Fruit fly (Drosophila melanogaster) whole organism, embryonic: ENCODE results near the gene CG17996.

Experiments used
- Atf-2 ChIP-seq: fragments of 200-800 bp; sonication (Bioruptor generic); optimal IDR thresholded peaks from 2 replicates; lab custom pipeline; 2016; ENCODE audit warnings: missing biosample characterization, missing genetic modification characterization
- Blimp-1 ChIP-seq: fragments of 200-800 bp; sonication (Bioruptor generic); optimal IDR thresholded peaks from 3 replicates; lab custom pipeline; 2018; ENCODE audit warnings: missing biosample characterization, missing genetic modification characterization, mild to moderate bottlenecking, moderate library complexity, missing genetic modification reagents
- Bteb2 ChIP-seq: fragments of 200-800 bp; sonication (Bioruptor generic); optimal IDR thresholded peaks from 2 replicates; lab custom pipeline; 2016; ENCODE audit warnings: missing biosample characterization, missing genetic modification characterization
- CG10959 ChIP-seq: fragments of 200-800 bp; sonication (Bioruptor generic); IDR thresholded peaks from 2 replicates; pipeline ENCODE4 v1.3.6; 2022; ENCODE audit warnings: missing biosample characterization, missing genetic modification characterization
- CG11398 ChIP-seq: fragments of 200-800 bp; sonication (Bioruptor generic); optimal IDR thresholded peaks from 2 replicates; lab custom pipeline; 2016; ENCODE audit warnings: missing biosample characterization, missing genetic modification characterization
- CG12219 ChIP-seq: fragments of 200-800 bp; sonication (Bioruptor generic); optimal IDR thresholded peaks from 3 replicates; lab custom pipeline; 2018; ENCODE audit warnings: missing biosample characterization, mild to moderate bottlenecking, missing genetic modification characterization
- CG13775 ChIP-seq: fragments of 200-800 bp; sonication (Bioruptor generic); optimal IDR thresholded peaks from 3 replicates; lab custom pipeline; 2017; ENCODE audit warnings: missing biosample characterization, mild to moderate bottlenecking, missing genetic modification characterization
- CG15011 ChIP-seq: fragments of 200-800 bp; sonication (Bioruptor generic); optimal IDR thresholded peaks from 3 replicates; lab custom pipeline; 2018; ENCODE audit warnings: missing biosample characterization, mild to moderate bottlenecking, missing genetic modification characterization
- CG16815 ChIP-seq: fragments of 200-800 bp; sonication (Bioruptor generic); optimal IDR thresholded peaks from 3 replicates; lab custom pipeline; 2017; ENCODE audit warnings: missing biosample characterization, mild to moderate bottlenecking, missing genetic modification characterization
- CG17361 ChIP-seq: fragments of 200-800 bp; sonication (Bioruptor generic); IDR thresholded peaks from 3 replicates; pipeline ENCODE4 v1.3.6; 2022; ENCODE audit warnings: missing biosample characterization, missing genetic modification characterization
- CG18262 ChIP-seq: fragments of 200-800 bp; optimal IDR thresholded peaks from 3 replicates; lab custom pipeline; 2019; ENCODE audit warnings: missing biosample characterization, mild to moderate bottlenecking, missing genetic modification characterization, moderate library complexity
- CG3065 ChIP-seq: fragments of 200-800 bp; sonication (Bioruptor generic); optimal IDR thresholded peaks from 2 replicates; lab custom pipeline; 2016; ENCODE audit warnings: missing biosample characterization, missing genetic modification characterization
- CG31365 ChIP-seq: fragments of 200-800 bp; sonication (Bioruptor generic); optimal IDR thresholded peaks from 2 replicates; lab custom pipeline; 2018; ENCODE audit warnings: missing biosample characterization, mild to moderate bottlenecking, missing genetic modification characterization
- CG32767 ChIP-seq: fragments of 200-800 bp; sonication (Bioruptor generic); IDR thresholded peaks from 2 replicates; pipeline ENCODE4 v1.3.6; 2022; ENCODE audit warnings: missing biosample characterization, missing genetic modification characterization
- CG4707 ChIP-seq: fragments of 200-800 bp; sonication (Bioruptor generic); optimal IDR thresholded peaks from 2 replicates; lab custom pipeline; 2018; ENCODE audit warnings: missing biosample characterization, mild to moderate bottlenecking, missing genetic modification characterization, moderate library complexity
- CG6791 ChIP-seq: fragments of 200-800 bp; sonication (Bioruptor generic); IDR thresholded peaks from 3 replicates; pipeline ENCODE4 v1.3.6; 2022; ENCODE audit warnings: missing biosample characterization, missing genetic modification characterization; ENCODE audit not compliant: partially characterized antibody
- CG7357 ChIP-seq: fragments of 200-800 bp; sonication (Bioruptor generic); IDR thresholded peaks from 3 replicates; pipeline ENCODE4 v1.3.6; 2022; ENCODE audit warnings: missing biosample characterization, missing genetic modification characterization
- CG8924 ChIP-seq: fragments of 200-800 bp; optimal IDR thresholded peaks from 3 replicates; lab custom pipeline; 2019; ENCODE audit warnings: missing biosample characterization, mild to moderate bottlenecking, missing genetic modification characterization, moderate library complexity
- CG9797 ChIP-seq: fragments of 200-800 bp; sonication (Bioruptor generic); optimal IDR thresholded peaks from 3 replicates; lab custom pipeline; 2018; ENCODE audit warnings: missing biosample characterization, mild to moderate bottlenecking, missing genetic modification characterization
- CG9876 ChIP-seq: fragments of 200-800 bp; sonication (Bioruptor generic); optimal IDR thresholded peaks from 2 replicates; lab custom pipeline; 2016; ENCODE audit warnings: missing biosample characterization, missing genetic modification characterization
- Chrac-16 ChIP-seq: fragments of 200-800 bp; sonication (Bioruptor generic); optimal IDR thresholded peaks from 3 replicates; lab custom pipeline; 2016; ENCODE audit warnings: missing biosample characterization, missing genetic modification characterization
- Dad ChIP-seq: fragments of 200-800 bp; sonication (Bioruptor generic); optimal IDR thresholded peaks from 3 replicates; lab custom pipeline; 2016; ENCODE audit warnings: missing biosample characterization, missing genetic modification characterization
- Hand ChIP-seq: fragments of 200-800 bp; sonication (Bioruptor generic); optimal IDR thresholded peaks from 2 replicates; lab custom pipeline; 2017; ENCODE audit warnings: mild to moderate bottlenecking, missing biosample characterization, missing genetic modification reagents, missing genetic modification characterization
- HmgD ChIP-seq: fragments of 200-800 bp; sonication (Bioruptor generic); optimal IDR thresholded peaks from 3 replicates; lab custom pipeline; 2016; ENCODE audit warnings: missing biosample characterization, missing genetic modification characterization
- Hr51 ChIP-seq, 2 experiments: fragments of 200-800 bp; sonication (Bioruptor generic); optimal IDR thresholded peaks; 2 replicates in 1 of 2; 3 replicates in 1 of 2; lab custom pipeline; 2016 to 2018; ENCODE audit warnings: missing biosample characterization in 2 of 2, missing genetic modification characterization in 2 of 2, mild to moderate bottlenecking in 1 of 2, moderate library complexity in 1 of 2
- Mad ChIP-seq: fragments of 200-800 bp; sonication (Bioruptor generic); optimal IDR thresholded peaks from 2 replicates; lab custom pipeline; 2016; ENCODE audit warnings: missing biosample characterization, missing genetic modification characterization
- Sry-β ChIP-seq: fragments of 200-800 bp; sonication (Bioruptor generic); optimal IDR thresholded peaks from 2 replicates; lab custom pipeline; 2018; ENCODE audit warnings: missing biosample characterization, mild to moderate bottlenecking, missing genetic modification characterization, moderate library complexity
- Taf1 ChIP-seq: fragments of 200-800 bp; sonication (Bioruptor generic); IDR thresholded peaks from 2 replicates; pipeline ENCODE4 v1.3.6; 2022; ENCODE audit warnings: missing biosample characterization, missing genetic modification characterization
- ab ChIP-seq: fragments of 200-800 bp; sonication (Bioruptor generic); optimal IDR thresholded peaks from 2 replicates; lab custom pipeline; 2016; ENCODE audit warnings: missing biosample characterization, missing genetic modification characterization
- cato ChIP-seq: fragments of 200-800 bp; sonication (Bioruptor generic); optimal IDR thresholded peaks from 2 replicates; lab custom pipeline; 2016; ENCODE audit warnings: missing biosample characterization, missing genetic modification characterization, borderline replicate concordance
- caup ChIP-seq: fragments of 200-800 bp; sonication (Bioruptor generic); optimal IDR thresholded peaks from 3 replicates; lab custom pipeline; 2017; ENCODE audit warnings: missing biosample characterization, mild to moderate bottlenecking, missing genetic modification characterization, moderate library complexity; ENCODE audit not compliant: severe bottlenecking
- ci ChIP-seq: fragments of 200-800 bp; sonication (Bioruptor generic); IDR thresholded peaks from 3 replicates; pipeline ENCODE4 v1.3.6; 2022; ENCODE audit warnings: missing biosample characterization, missing genetic modification characterization
- crol ChIP-seq: fragments of 200-800 bp; sonication (Bioruptor generic); IDR thresholded peaks from 2 replicates; pipeline ENCODE4 v1.3.6; 2022; ENCODE audit warnings: missing biosample characterization, missing genetic modification characterization
- danr ChIP-seq: fragments of 200-800 bp; sonication (Bioruptor generic); IDR thresholded peaks from 2 replicates; pipeline ENCODE4 v1.3.6; 2022; ENCODE audit warnings: missing biosample characterization, missing genetic modification characterization
- eve ChIP-seq, 2 experiments: fragments of >200 bp; optimal IDR thresholded peaks; 2 replicates each; lab custom pipeline; 2017; ENCODE audit warnings: missing biosample characterization in 2 of 2, missing genetic modification characterization in 2 of 2
- fd102C ChIP-seq: fragments of 200-800 bp; sonication (Bioruptor generic); optimal IDR thresholded peaks from 2 replicates; lab custom pipeline; 2018; ENCODE audit warnings: missing biosample characterization, mild to moderate bottlenecking, missing genetic modification characterization, moderate library complexity
- gsb ChIP-seq: fragments of 200-800 bp; sonication (Bioruptor generic); IDR thresholded peaks from 2 replicates; pipeline ENCODE4 v1.3.6; 2022; ENCODE audit warnings: missing biosample characterization, missing genetic modification characterization
- kay ChIP-seq: fragments of 200-800 bp; sonication (Bioruptor generic); optimal IDR thresholded peaks from 2 replicates; lab custom pipeline; 2016; ENCODE audit warnings: missing biosample characterization, missing genetic modification characterization
- lab ChIP-seq: fragments of 200-800 bp; sonication (Bioruptor generic); optimal IDR thresholded peaks from 3 replicates; lab custom pipeline; 2017; ENCODE audit warnings: missing biosample characterization, missing genetic modification characterization, mild to moderate bottlenecking, moderate library complexity, missing genetic modification reagents
- lola ChIP-seq, 3 experiments: fragments of >200 bp in 2 of 3; fragments of 200-800 bp in 1 of 3; sonication (Bioruptor generic) in 1 of 3; optimal IDR thresholded peaks; 2 replicates each; lab custom pipeline; 2017 to 2019; ENCODE audit warnings: missing biosample characterization in 3 of 3, missing genetic modification characterization in 3 of 3, mild to moderate bottlenecking in 1 of 3, moderate library complexity in 1 of 3
- luna ChIP-seq: fragments of 200-800 bp; sonication (Bioruptor generic); optimal IDR thresholded peaks from 2 replicates; lab custom pipeline; 2016; ENCODE audit warnings: missing biosample characterization, missing genetic modification characterization
- maf-S ChIP-seq: fragments of 200-800 bp; sonication (Bioruptor generic); optimal IDR thresholded peaks from 2 replicates; lab custom pipeline; 2016; ENCODE audit warnings: missing biosample characterization, missing genetic modification characterization
- sd ChIP-seq: fragments of 200-800 bp; sonication (Bioruptor generic); optimal IDR thresholded peaks from 3 replicates; lab custom pipeline; 2018; ENCODE audit warnings: missing biosample characterization, mild to moderate bottlenecking, missing genetic modification characterization, moderate library complexity
- twi ChIP-seq: fragments of 200-800 bp; optimal IDR thresholded peaks from 2 replicates; lab custom pipeline; 2019; ENCODE audit warnings: missing biosample characterization, mild to moderate bottlenecking, missing genetic modification characterization, moderate library complexity
- usp ChIP-seq: fragments of >200 bp; optimal IDR thresholded peaks from 2 replicates; lab custom pipeline; 2017; ENCODE audit warnings: missing biosample characterization, missing genetic modification characterization
- wdn ChIP-seq: fragments of 200-800 bp; sonication (Bioruptor generic); IDR thresholded peaks from 2 replicates; pipeline ENCODE4 v1.3.6; 2022; ENCODE audit warnings: missing biosample characterization, missing genetic modification characterization
- z ChIP-seq: fragments of 200-800 bp; sonication (Bioruptor generic); IDR thresholded peaks from 3 replicates; pipeline ENCODE4 v1.3.6; 2022; ENCODE audit warnings: missing biosample characterization, missing genetic modification characterization

The CG17996 gene

dm6 chr2L:16715841-16716701 is 14.8 kb downstream of the CG17996 start, which contains the start of the genes Cyt-c-d and CG31808 (continued):
- peak; percentile 89 for TF ChIP-seq kay (GFP tag; lab: Kevin White, UChicago)
- peak; percentile 93 for TF ChIP-seq CG4707
- TF ChIP-seq usp (GFP tag; lab: Kevin White, UChicago) = no peak
- peak; percentile 80 for TF ChIP-seq Taf1 (GFP tag; lab: Robert Waterston, UW)
- peak; percentile 98 for TF ChIP-seq CG8924 (tag; lab: Kevin White, UChicago)
- peak; percentile 94 for TF ChIP-seq gsb (GFP tag; lab: Robert Waterston, UW)
- peak; percentile 92 for TF ChIP-seq maf-S
- TF ChIP-seq CG9876 (GFP tag; lab: Kevin White, UChicago) = no peak
- peak; percentile 90 for TF ChIP-seq twi (tag; lab: Kevin White, UChicago)
- peak; percentile 33 for TF ChIP-seq CG9797 (GFP tag; lab: Kevin White, UChicago)
- peak; percentile 42; the same call in 1 of the 3 replicates for TF ChIP-seq CG6791
- TF ChIP-seq z (GFP tag; lab: Robert Waterston, UW) = peak; percentile 74
- peak; percentile 93 for TF ChIP-seq danr (GFP tag; lab: Robert Waterston, UW)
- TF ChIP-seq Hr51 (GFP tag; optimal IDR thresholded peaks at IDR 0.05; lab: Kevin White, UChicago) = peak; percentile 85 to 98
- peak; percentile 97 for TF ChIP-seq CG13775 (GFP tag; lab: Kevin White, UChicago)
- peak; percentile 98 for TF ChIP-seq CG18262 (tag; lab: Kevin White, UChicago)
- TF ChIP-seq ci (GFP tag; lab: Robert Waterston, UW) = peak; percentile 99
- peak; percentile 96 for TF ChIP-seq CG32767 (GFP tag; lab: Robert Waterston, UW)
- peak; percentile 65 for TF ChIP-seq luna (GFP tag; lab: Kevin White, UChicago)
- TF ChIP-seq HmgD (GFP tag; lab: Kevin White, UChicago) = peak; percentile 57
- peak; percentile 87 for TF ChIP-seq CG11398 (GFP tag; lab: Kevin White, UChicago)
- TF ChIP-seq Hand (GFP tag; lab: Kevin White, UChicago) = peak; percentile 96
- TF ChIP-seq fd102C = peak; percentile 65
- TF ChIP-seq CG7357 (GFP tag; lab: Robert Waterston, UW) = peak; percentile 91
- TF ChIP-seq ab (GFP tag; lab: Kevin White, UChicago) = peak; percentile 86
- TF ChIP-seq Atf-2 (GFP tag; lab: Kevin White, UChicago) = peak; percentile 90
- peak; percentile 97 for TF ChIP-seq Blimp-1 (GFP tag; lab: Kevin White, UChicago)
- TF ChIP-seq cato (GFP tag; lab: Kevin White, UChicago) = peak; percentile 95
- TF ChIP-seq eve (GFP tag; optimal IDR thresholded peaks at IDR 0.05; lab: Kevin White, UChicago) = peak in 1 of 2 experiments; percentile 99
- peak; percentile 97 for TF ChIP-seq CG12219
- peak; percentile 96 for TF ChIP-seq Chrac-16
- peak; percentile 94 for TF ChIP-seq Mad
- TF ChIP-seq lab (GFP tag; lab: Kevin White, UChicago) = peak; percentile 98
- peak; percentile 95 for TF ChIP-seq caup (GFP tag; lab: Kevin White, UChicago)
- TF ChIP-seq CG17361 = peak; percentile 96
- TF ChIP-seq Sry-β = peak; percentile 73
- TF ChIP-seq CG3065 (GFP tag; lab: Kevin White, UChicago) = peak; percentile 89
- TF ChIP-seq CG10959 (GFP tag; lab: Robert Waterston, UW) = peak; percentile 92
- peak; percentile 91 for TF ChIP-seq Dad (GFP tag; lab: Kevin White, UChicago)
- peak; percentile 91 for TF ChIP-seq wdn (GFP tag; lab: Robert Waterston, UW)
- peak; percentile 72 for TF ChIP-seq CG31365 (tag; lab: Kevin White, UChicago)
- TF ChIP-seq lola (GFP tag; optimal IDR thresholded peaks at IDR 0.05; lab: Kevin White, UChicago) = peak in 1 of 3 experiments; percentile 95
- peak; percentile 93 for TF ChIP-seq CG16815 (GFP tag; lab: Kevin White, UChicago)
- peak; percentile 96 for TF ChIP-seq Bteb2 (GFP tag; lab: Kevin White, UChicago)
- TF ChIP-seq crol (GFP tag; lab: Robert Waterston, UW) = no peak; the same call in 1 of the 2 replicates
- peak; percentile 83 for TF ChIP-seq sd
- TF ChIP-seq CG15011 (GFP tag; lab: Kevin White, UChicago) = peak; percentile 92
